Fruit fly (Drosophila melanogaster) whole organism, pupa: ENCODE measurements around the gene CG12984.

Source experiments
- CG10348 ChIP-seq: fragments of 200-800 bp; sonication (Bioruptor generic); IDR thresholded peaks from 2 replicates; pipeline ENCODE4 v1.3.6; 2022; ENCODE audit warnings: missing biosample characterization, missing genetic modification characterization
- CG12605 ChIP-seq: fragments of 200-800 bp; sonication (Bioruptor generic); IDR thresholded peaks from 2 replicates; pipeline ENCODE4 v1.3.6; 2022; ENCODE audit warnings: missing biosample characterization, missing genetic modification characterization
- CG13204 ChIP-seq: fragments of 200-800 bp; sonication (Bioruptor generic); optimal IDR thresholded peaks from 2 replicates; lab custom pipeline; 2018; ENCODE audit warnings: missing biosample characterization, mild to moderate bottlenecking, missing genetic modification characterization, moderate library complexity
- CG14655 ChIP-seq: fragments of 200-800 bp; sonication (Bioruptor generic); optimal IDR thresholded peaks from 3 replicates; lab custom pipeline; 2017; ENCODE audit warnings: mild to moderate bottlenecking, missing biosample characterization, missing genetic modification reagents, missing genetic modification characterization
- CG15710 ChIP-seq: fragments of 200-800 bp; sonication (Bioruptor generic); optimal IDR thresholded peaks from 2 replicates; lab custom pipeline; 2018; ENCODE audit warnings: missing biosample characterization, mild to moderate bottlenecking, missing genetic modification characterization, moderate library complexity
- CG17806 ChIP-seq: fragments of 200-800 bp; sonication (Bioruptor generic); optimal IDR thresholded peaks from 2 replicates; lab custom pipeline; 2018; ENCODE audit warnings: missing biosample characterization, mild to moderate bottlenecking, missing genetic modification characterization, moderate library complexity
- CG32121 ChIP-seq: fragments of 200-800 bp; sonication (Bioruptor generic); IDR thresholded peaks from 2 replicates; pipeline ENCODE4 v1.3.6; 2022; ENCODE audit warnings: missing biosample characterization, missing genetic modification characterization
- CG4496 ChIP-seq: fragments of 200-800 bp; sonication (Bioruptor generic); IDR thresholded peaks from 3 replicates; pipeline ENCODE4 v1.3.6; 2022; ENCODE audit warnings: missing biosample characterization, missing genetic modification characterization
- CG8159 ChIP-seq: fragments of 200-800 bp; sonication (Bioruptor generic); optimal IDR thresholded peaks from 3 replicates; lab custom pipeline; 2018; ENCODE audit warnings: missing biosample characterization, mild to moderate bottlenecking, missing genetic modification characterization, moderate library complexity
- CG8301 ChIP-seq: fragments of 200-800 bp; sonication (Bioruptor generic); optimal IDR thresholded peaks from 2 replicates; lab custom pipeline; 2018; ENCODE audit warnings: missing biosample characterization, mild to moderate bottlenecking, missing genetic modification characterization
- CG9948 ChIP-seq: fragments of 200-800 bp; sonication (Bioruptor generic); optimal IDR thresholded peaks from 2 replicates; lab custom pipeline; 2018; ENCODE audit warnings: missing biosample characterization, mild to moderate bottlenecking, missing genetic modification characterization, moderate library complexity
- D1 ChIP-seq: fragments of 200-800 bp; sonication (Bioruptor generic); optimal IDR thresholded peaks from 2 replicates; lab custom pipeline; 2018; ENCODE audit warnings: missing biosample characterization, mild to moderate bottlenecking, missing genetic modification characterization, moderate library complexity
- Pif1A ChIP-seq: fragments of 200-800 bp; sonication (Bioruptor generic); optimal IDR thresholded peaks from 3 replicates; lab custom pipeline; 2016; ENCODE audit warnings: missing biosample characterization, missing genetic modification characterization
- Pif1B ChIP-seq: fragments of 200-800 bp; sonication (Bioruptor generic); optimal IDR thresholded peaks from 3 replicates; lab custom pipeline; 2016; ENCODE audit warnings: missing biosample characterization, missing genetic modification characterization
- Snoo ChIP-seq: fragments of 200-800 bp; sonication (Bioruptor generic); optimal IDR thresholded peaks from 3 replicates; lab custom pipeline; 2017; ENCODE audit warnings: missing biosample characterization, mild to moderate bottlenecking, missing genetic modification characterization, inconsistent platforms
- fd96Ca ChIP-seq: fragments of 200-800 bp; sonication (Bioruptor generic); IDR thresholded peaks from 3 replicates; pipeline ENCODE4 v1.3.6; 2022; ENCODE audit warnings: missing biosample characterization, missing genetic modification characterization
- gl ChIP-seq: fragments of 200-800 bp; sonication (Bioruptor generic); optimal IDR thresholded peaks from 2 replicates; lab custom pipeline; 2018; ENCODE audit warnings: missing biosample characterization, mild to moderate bottlenecking, missing genetic modification characterization
- rn ChIP-seq: fragments of 200-800 bp; sonication (Bioruptor generic); IDR thresholded peaks from 2 replicates; pipeline ENCODE4 v1.3.6; 2022; ENCODE audit warnings: missing biosample characterization, missing genetic modification characterization

Gene CG12984

DNA sequence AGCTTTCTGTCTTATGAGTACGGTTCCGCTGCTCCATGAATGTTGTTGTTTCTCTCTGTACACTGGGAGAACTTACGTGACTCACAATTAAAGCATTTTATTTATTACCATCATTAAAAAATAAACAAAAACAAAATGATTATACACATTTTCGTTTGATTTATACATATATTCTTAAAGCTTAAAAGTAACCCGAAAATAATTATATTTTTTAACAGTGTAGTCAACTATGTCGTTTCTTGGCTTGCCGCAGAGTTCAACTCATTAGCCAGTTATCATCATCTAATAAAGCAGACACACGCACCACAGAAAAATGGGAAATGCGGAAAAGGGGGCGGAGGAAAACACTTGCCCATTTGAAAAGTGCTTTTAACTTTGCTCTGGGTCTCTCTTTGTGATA is 45.9 kb downstream of the CG12984 start:
- TF ChIP-seq CG4496 (0 out of 3 replicates have a peak, but pooled peaks have one; percentile 51), CG14655 (GFP tag; lab: Kevin White, UChicago) (peak; percentile 59), CG17806 (tag; lab: Kevin White, UChicago) (peak; percentile 21), CG9948 (tag; lab: Kevin White, UChicago) (peak; percentile 34), CG12605 (GFP tag; lab: Robert Waterston, UW) (peak; percentile 25; the same call in 1 of the 2 replicates), CG10348 (GFP tag; lab: Robert Waterston, UW) (0 out of 2 replicates have a peak, but pooled peaks have one; percentile 8), rn (no peak), CG8159 (tag; lab: Kevin White, UChicago) (peak; percentile 55), CG15710 (tag; lab: Kevin White, UChicago) (peak; percentile 28), Pif1B (GFP tag; lab: Kevin White, UChicago) (peak; percentile 5), gl (no peak), D1 (no peak), CG32121 (GFP tag; lab: Robert Waterston, UW) (peak; percentile 74; the same call in 1 of the 2 replicates), fd96Ca (GFP tag; lab: Robert Waterston, UW) (no peak), Pif1A (peak; percentile 54), Snoo (tag; lab: Kevin White, UChicago) (peak; percentile 17), CG8301 (peak; percentile 54), CG13204 (GFP tag; lab: Kevin White, UChicago) (no peak)

DNA sequence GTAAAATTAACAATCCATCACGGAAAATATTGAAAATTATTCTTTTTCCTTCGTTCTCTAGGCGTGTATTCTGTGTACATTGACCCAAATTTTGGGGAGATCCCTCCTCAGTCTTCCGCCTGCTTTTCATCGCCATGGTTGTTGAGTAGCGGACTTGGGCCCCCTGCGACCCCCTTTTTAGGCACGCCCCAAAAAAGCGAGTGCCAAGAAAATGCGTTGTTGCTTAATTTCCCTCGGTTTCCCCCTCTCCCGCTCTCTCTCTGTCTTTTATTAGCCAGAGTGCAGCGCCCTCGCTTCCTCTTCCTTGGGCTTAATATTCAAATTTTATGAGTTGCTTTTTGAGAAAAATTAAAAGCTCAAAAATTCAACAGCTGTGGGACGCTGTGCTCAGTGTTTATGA is 49.4 kb downstream of the CG12984 start:
- TF ChIP-seq CG4496: no peak
- peak; percentile 63; the same call in 1 of the 2 replicates for TF ChIP-seq CG32121 (GFP tag; lab: Robert Waterston, UW)
